Fruit fly (Drosophila melanogaster) whole organism, prepupa: ENCODE measurements around the gene hwt.

ENCODE experiments used
- Blimp-1 ChIP-seq: fragments of 200-800 bp; sonication (Bioruptor generic); optimal IDR thresholded peaks from 3 replicates; lab custom pipeline; 2017; ENCODE audit warnings: missing biosample characterization, missing genetic modification characterization, mild to moderate bottlenecking, moderate library complexity, missing genetic modification reagents
- CG10631 ChIP-seq: fragments of 200-800 bp; sonication (Bioruptor generic); optimal IDR thresholded peaks from 2 replicates; lab custom pipeline; 2016; ENCODE audit warnings: missing biosample characterization, missing genetic modification characterization
- CG10669 ChIP-seq: fragments of 200-800 bp; sonication (Bioruptor generic); optimal IDR thresholded peaks from 3 replicates; lab custom pipeline; 2018; ENCODE audit warnings: missing biosample characterization, mild to moderate bottlenecking, missing genetic modification characterization, moderate library complexity
- CG11762 ChIP-seq: fragments of 200-800 bp; sonication (Bioruptor generic); optimal IDR thresholded peaks from 3 replicates; lab custom pipeline; 2016; ENCODE audit warnings: missing biosample characterization, missing genetic modification characterization; ENCODE audit not compliant: insufficient read depth
- CG15336 ChIP-seq: fragments of 200-800 bp; sonication (Bioruptor generic); IDR thresholded peaks from 2 replicates; pipeline ENCODE4 v1.3.6; 2022; ENCODE audit warnings: missing biosample characterization, missing genetic modification characterization
- CG1621 ChIP-seq: fragments of 200-800 bp; sonication (Bioruptor generic); optimal IDR thresholded peaks from 3 replicates; lab custom pipeline; 2018; ENCODE audit warnings: missing biosample characterization, mild to moderate bottlenecking, missing genetic modification characterization
- CG16779 ChIP-seq: fragments of 200-800 bp; sonication (Bioruptor generic); optimal IDR thresholded peaks from 3 replicates; lab custom pipeline; 2017; ENCODE audit warnings: missing biosample characterization, mild to moderate bottlenecking, missing genetic modification characterization
- CG3032 ChIP-seq: fragments of 200-800 bp; optimal IDR thresholded peaks from 2 replicates; lab custom pipeline; 2019; ENCODE audit warnings: missing biosample characterization, mild to moderate bottlenecking, missing genetic modification characterization, moderate library complexity
- CG31627 ChIP-seq: fragments of 200-800 bp; sonication (Bioruptor generic); optimal IDR thresholded peaks from 3 replicates; lab custom pipeline; 2016; ENCODE audit warnings: missing biosample characterization, missing genetic modification characterization
- CG32006 ChIP-seq: fragments of 200-800 bp; sonication (Bioruptor generic); optimal IDR thresholded peaks from 3 replicates; lab custom pipeline; 2017; ENCODE audit warnings: missing biosample characterization, mild to moderate bottlenecking, missing genetic modification characterization
- CG34406 ChIP-seq: fragments of 200-800 bp; sonication (Bioruptor generic); optimal IDR thresholded peaks from 3 replicates; lab custom pipeline; 2016; ENCODE audit warnings: missing biosample characterization, missing genetic modification characterization
- CG3919 ChIP-seq: fragments of 200-800 bp; sonication (Bioruptor generic); optimal IDR thresholded peaks from 3 replicates; lab custom pipeline; 2016; ENCODE audit warnings: missing biosample characterization, missing genetic modification characterization
- CG4318 ChIP-seq: fragments of 200-800 bp; sonication (Bioruptor generic); optimal IDR thresholded peaks from 3 replicates; lab custom pipeline; 2017; ENCODE audit warnings: missing biosample characterization, mild to moderate bottlenecking, missing genetic modification characterization
- CG6163 ChIP-seq: fragments of 200-800 bp; sonication (Bioruptor generic); IDR thresholded peaks from 3 replicates; pipeline ENCODE4 v1.3.6; 2022; ENCODE audit warnings: missing biosample characterization, missing genetic modification characterization
- CG6276 ChIP-seq: fragments of 200-800 bp; sonication (Bioruptor generic); optimal IDR thresholded peaks from 2 replicates; lab custom pipeline; 2017; ENCODE audit warnings: missing biosample characterization, mild to moderate bottlenecking, missing genetic modification characterization
- CG6854 ChIP-seq: fragments of 200-800 bp; sonication (Bioruptor generic); optimal IDR thresholded peaks from 2 replicates; lab custom pipeline; 2017; ENCODE audit warnings: missing biosample characterization, mild to moderate bottlenecking, missing genetic modification characterization
- CG7368 ChIP-seq: fragments of 200-800 bp; sonication (Bioruptor generic); optimal IDR thresholded peaks from 3 replicates; lab custom pipeline; 2016; ENCODE audit warnings: missing biosample characterization, missing genetic modification characterization
- CG8119 ChIP-seq: fragments of 200-800 bp; sonication (Bioruptor generic); IDR thresholded peaks from 3 replicates; pipeline ENCODE4 v1.3.6; 2022; ENCODE audit warnings: missing biosample characterization, missing genetic modification characterization
- CG8632 ChIP-seq: fragments of 200-800 bp; sonication (Bioruptor generic); optimal IDR thresholded peaks from 3 replicates; lab custom pipeline; 2016; ENCODE audit warnings: missing biosample characterization, missing genetic modification characterization
- CG9139 ChIP-seq: fragments of 200-800 bp; sonication (Bioruptor generic); optimal IDR thresholded peaks from 3 replicates; lab custom pipeline; 2017; ENCODE audit warnings: missing biosample characterization, mild to moderate bottlenecking, missing genetic modification characterization
- Eip75B ChIP-seq: fragments of 200-800 bp; sonication (Bioruptor generic); optimal IDR thresholded peaks from 3 replicates; lab custom pipeline; 2016; ENCODE audit warnings: missing biosample characterization, missing genetic modification characterization
- Eip78C ChIP-seq: fragments of 200-800 bp; sonication (Bioruptor generic); peaks from one replicate; lab custom pipeline; 2016; ENCODE audit warnings: missing biosample characterization, missing genetic modification characterization
- Eip93F ChIP-seq: fragments of 200-800 bp; sonication (Bioruptor generic); optimal IDR thresholded peaks from 2 replicates; lab custom pipeline; 2016; ENCODE audit warnings: missing biosample characterization, mild to moderate bottlenecking, missing genetic modification characterization
- Ets21C ChIP-seq: fragments of 200-800 bp; sonication (Bioruptor generic); optimal IDR thresholded peaks from 3 replicates; lab custom pipeline; 2016; ENCODE audit warnings: missing biosample characterization, missing genetic modification characterization
- Ets96B ChIP-seq: fragments of 200-800 bp; optimal IDR thresholded peaks from 2 replicates; lab custom pipeline; 2019; ENCODE audit warnings: missing biosample characterization, mild to moderate bottlenecking, missing genetic modification characterization, moderate library complexity
- Gug ChIP-seq: fragments of 200-800 bp; sonication (Bioruptor generic); IDR thresholded peaks from 2 replicates; pipeline ENCODE4 v1.3.6; 2022; ENCODE audit warnings: missing biosample characterization, missing genetic modification characterization
- Hr38 ChIP-seq: sonication (Bioruptor generic); optimal IDR thresholded peaks from 2 replicates; lab custom pipeline; 2016; ENCODE audit warnings: missing biosample characterization, missing genetic modification characterization
- Hr4 ChIP-seq: fragments of 200-800 bp; sonication (Bioruptor generic); optimal IDR thresholded peaks from 3 replicates; lab custom pipeline; 2016; ENCODE audit warnings: missing biosample characterization, missing genetic modification characterization
- Lpt ChIP-seq: fragments of 200-800 bp; sonication (Bioruptor generic); optimal IDR thresholded peaks from 3 replicates; lab custom pipeline; 2016; ENCODE audit warnings: missing biosample characterization, missing genetic modification characterization
- Met ChIP-seq: fragments of 200-800 bp; sonication (Bioruptor generic); optimal IDR thresholded peaks from 3 replicates; lab custom pipeline; 2016; ENCODE audit warnings: missing biosample characterization, missing genetic modification characterization
- Smox ChIP-seq: fragments of 200-800 bp; sonication (Bioruptor generic); optimal IDR thresholded peaks from 3 replicates; lab custom pipeline; 2016; ENCODE audit warnings: missing biosample characterization, missing genetic modification characterization
- Sox102F ChIP-seq: fragments of 200-800 bp; sonication (Bioruptor generic); optimal IDR thresholded peaks from 2 replicates; lab custom pipeline; 2016; ENCODE audit warnings: missing biosample characterization, mild to moderate bottlenecking, missing genetic modification characterization
- Sox14 ChIP-seq: fragments of 200-800 bp; sonication (Bioruptor generic); optimal IDR thresholded peaks from 3 replicates; lab custom pipeline; 2016; ENCODE audit warnings: missing biosample characterization, missing genetic modification characterization
- achi ChIP-seq: fragments of 200-800 bp; sonication (Bioruptor generic); optimal IDR thresholded peaks from 3 replicates; lab custom pipeline; 2016; ENCODE audit warnings: missing biosample characterization, missing genetic modification characterization
- acj6 ChIP-seq: fragments of 200-800 bp; sonication (Bioruptor generic); optimal IDR thresholded peaks from 3 replicates; lab custom pipeline; 2016; ENCODE audit warnings: missing biosample characterization, missing genetic modification characterization
- cyc ChIP-seq: fragments of 200-800 bp; sonication (Bioruptor generic); optimal IDR thresholded peaks from 3 replicates; lab custom pipeline; 2016; ENCODE audit warnings: missing biosample characterization, missing genetic modification characterization
- dsx ChIP-seq: fragments of 200-800 bp; optimal IDR thresholded peaks from 3 replicates; lab custom pipeline; 2019; ENCODE audit warnings: missing biosample characterization, mild to moderate bottlenecking, missing genetic modification characterization, moderate library complexity; ENCODE audit not compliant: poor library complexity, severe bottlenecking
- eg ChIP-seq: fragments of 200-800 bp; sonication (Bioruptor generic); IDR thresholded peaks from 3 replicates; pipeline ENCODE4 v1.3.6; 2022; ENCODE audit warnings: missing biosample characterization, missing genetic modification characterization
- esn ChIP-seq: fragments of 200-800 bp; sonication (Bioruptor generic); optimal IDR thresholded peaks from 2 replicates; lab custom pipeline; 2016; ENCODE audit warnings: missing biosample characterization, mild to moderate bottlenecking, missing genetic modification characterization, moderate library complexity
- fd59A ChIP-seq: fragments of 200-800 bp; sonication (Bioruptor generic); optimal IDR thresholded peaks from 2 replicates; lab custom pipeline; 2017; ENCODE audit warnings: missing biosample characterization, mild to moderate bottlenecking, missing genetic modification characterization, missing genetic modification reagents
- fd85E ChIP-seq: fragments of 200-800 bp; sonication (Bioruptor generic); optimal IDR thresholded peaks from 3 replicates; lab custom pipeline; 2016; ENCODE audit warnings: missing biosample characterization, missing genetic modification characterization
- lz ChIP-seq: fragments of 200-800 bp; sonication (Bioruptor generic); optimal IDR thresholded peaks from 3 replicates; lab custom pipeline; 2016; ENCODE audit warnings: missing biosample characterization, missing genetic modification characterization
- net ChIP-seq: fragments of 200-800 bp; sonication (Bioruptor generic); optimal IDR thresholded peaks from 3 replicates; lab custom pipeline; 2016; ENCODE audit warnings: missing biosample characterization, missing genetic modification characterization
- pdm3 ChIP-seq: fragments of 200-800 bp; sonication (Bioruptor generic); optimal IDR thresholded peaks from 3 replicates; lab custom pipeline; 2016; ENCODE audit warnings: missing biosample characterization, missing genetic modification characterization
- spab ChIP-seq: fragments of 200-800 bp; sonication (Bioruptor generic); optimal IDR thresholded peaks from 2 replicates; lab custom pipeline; 2017; ENCODE audit warnings: missing biosample characterization, mild to moderate bottlenecking, missing genetic modification characterization, missing genetic modification reagents
- svp ChIP-seq: fragments of 200-800 bp; sonication (Bioruptor generic); peaks from one replicate; lab custom pipeline; 2016; ENCODE audit warnings: missing biosample characterization, missing genetic modification characterization
- topi ChIP-seq: fragments of 200-800 bp; sonication (Bioruptor generic); optimal IDR thresholded peaks from 3 replicates; lab custom pipeline; 2016; ENCODE audit warnings: missing biosample characterization, missing genetic modification characterization

The hwt gene

dm6 chrX:12579506-12579999 lies 11.3 kb upstream of the hwt start (continued):
- TF ChIP-seq Hr38 (peak; percentile 51), CG6163 (GFP tag; lab: Robert Waterston, UW) (peak; percentile 93), Hr4 (GFP tag; lab: Kevin White, UChicago) (peak; percentile 98), CG8119 (GFP tag; lab: Robert Waterston, UW) (peak; percentile 98), CG11762 (GFP tag; lab: Kevin White, UChicago) (peak; percentile 99), esn (GFP tag; lab: Kevin White, UChicago) (peak; percentile 99), CG3919 (GFP tag; lab: Kevin White, UChicago) (peak; percentile 97), CG4318 (GFP tag; lab: Kevin White, UChicago) (peak; percentile 99), eg (GFP tag; lab: Robert Waterston, UW) (peak; percentile 97), CG9139 (GFP tag; lab: Kevin White, UChicago) (peak; percentile 92), topi (GFP tag; lab: Kevin White, UChicago) (peak; percentile 99), CG15336 (GFP tag; lab: Robert Waterston, UW) (peak; percentile 98), dsx (GFP tag; lab: Kevin White, UChicago) (peak; percentile 92), net (GFP tag; lab: Kevin White, UChicago) (peak; percentile 98), Met (peak; percentile 99), spab (peak; percentile 95), CG8632 (GFP tag; lab: Kevin White, UChicago) (peak; percentile 98), fd85E (GFP tag; lab: Kevin White, UChicago) (peak; percentile 90), CG10631 (peak; percentile 98), CG6276 (GFP tag; lab: Kevin White, UChicago) (peak; percentile 98), achi (GFP tag; lab: Kevin White, UChicago) (peak; percentile 97), Eip78C (GFP tag; lab: Kevin White, UChicago) (peak; percentile 100), Smox (peak; percentile 99), CG7368 (peak; percentile 96), Blimp-1 (GFP tag; lab: Kevin White, UChicago) (peak; percentile 93), CG31627 (GFP tag; lab: Kevin White, UChicago) (peak; percentile 99), cyc (GFP tag; lab: Kevin White, UChicago) (peak; percentile 98), CG34406 (GFP tag; lab: Kevin White, UChicago) (peak; percentile 98)

DNA sequence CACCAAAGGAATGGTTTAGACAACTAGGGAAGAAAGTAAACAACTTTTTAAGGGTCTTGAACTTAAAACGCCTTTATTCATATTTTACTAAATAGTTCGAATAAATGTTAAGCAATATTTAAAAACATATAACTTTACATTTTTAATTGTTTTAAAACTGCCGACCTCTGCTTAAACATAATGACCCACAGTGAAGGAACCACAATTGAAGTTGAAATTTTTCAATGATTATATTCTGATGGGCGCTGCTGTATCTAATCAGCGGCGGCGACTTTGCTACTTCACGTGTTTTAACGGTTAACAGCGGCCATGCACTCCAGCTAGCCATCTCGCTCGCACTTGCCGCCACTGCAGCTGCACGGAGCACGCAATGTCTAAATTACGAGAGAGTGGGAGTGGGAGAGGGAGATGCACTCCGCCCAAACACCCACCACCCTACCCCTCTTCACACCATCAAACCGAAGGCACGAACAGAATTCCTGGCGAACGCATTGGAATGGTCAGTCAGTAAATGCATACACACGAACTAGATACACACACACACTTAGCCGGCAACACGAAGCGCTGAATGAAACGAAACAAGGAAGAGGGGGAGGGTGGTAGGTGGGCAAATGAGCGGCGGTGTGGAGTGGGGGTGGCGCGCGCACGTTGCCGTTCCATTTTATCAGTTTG lies 10.6 kb upstream of the hwt start:
- TF ChIP-seq Eip78C (GFP tag; lab: Kevin White, UChicago), result peak; percentile 85
- TF ChIP-seq CG32006 (GFP tag; lab: Kevin White, UChicago), result peak; percentile 73
- no peak for TF ChIP-seq Ets21C
- TF ChIP-seq Eip75B, result peak; percentile 4
- peak; percentile 13 for TF ChIP-seq fd59A (GFP tag; lab: Kevin White, UChicago)
- no peak for TF ChIP-seq Hr38
- TF ChIP-seq Sox14, result peak; percentile 55
- peak; percentile 69 for TF ChIP-seq CG15336 (GFP tag; lab: Robert Waterston, UW)
- TF ChIP-seq CG8632 (GFP tag; lab: Kevin White, UChicago), result peak; percentile 34
- TF ChIP-seq svp (GFP tag; lab: Kevin White, UChicago), result peak; percentile 83
- TF ChIP-seq Ets96B (tag; lab: Kevin White, UChicago), result peak; percentile 31
- TF ChIP-seq dsx (GFP tag; lab: Kevin White, UChicago), result no peak
- TF ChIP-seq CG3032 (tag; lab: Kevin White, UChicago), result peak; percentile 25
- peak; percentile 23 for TF ChIP-seq CG1621 (tag; lab: Kevin White, UChicago)
- TF ChIP-seq pdm3 (GFP tag; lab: Kevin White, UChicago), result peak; percentile 62
- peak; percentile 9 for TF ChIP-seq cyc (GFP tag; lab: Kevin White, UChicago)
- no peak for TF ChIP-seq CG7368
- no peak for TF ChIP-seq Blimp-1 (GFP tag; lab: Kevin White, UChicago)
- TF ChIP-seq CG10631, result peak; percentile 47
- peak; percentile 53 for TF ChIP-seq Sox102F (GFP tag; lab: Kevin White, UChicago)
- no peak for TF ChIP-seq fd85E (GFP tag; lab: Kevin White, UChicago)
- TF ChIP-seq Lpt (GFP tag; lab: Kevin White, UChicago), result no peak
- TF ChIP-seq CG9139 (GFP tag; lab: Kevin White, UChicago), result no peak
- TF ChIP-seq CG16779 (tag; lab: Kevin White, UChicago), result no peak
- peak; percentile 53 for TF ChIP-seq net (GFP tag; lab: Kevin White, UChicago)
- peak; percentile 34 for TF ChIP-seq acj6 (GFP tag; lab: Kevin White, UChicago)
- TF ChIP-seq Gug (GFP tag; lab: Robert Waterston, UW), result peak; percentile 61
- peak; percentile 54 for TF ChIP-seq CG10669
- peak; percentile 62 for TF ChIP-seq lz (GFP tag; lab: Kevin White, UChicago)
- TF ChIP-seq achi (GFP tag; lab: Kevin White, UChicago), result peak; percentile 60
- no peak for TF ChIP-seq Eip93F
- TF ChIP-seq CG6854 (GFP tag; lab: Kevin White, UChicago), result no peak
